Worm (Caenorhabditis elegans) whole organism, L1 larva: ENCODE data around the gene C15H9.5.
A peak's percentile ranks its signal among the peaks of the same experiment; 100 is the strongest.

Experiments used
- F16B12.6 ChIP-seq: fragments of 150-350 bp; optimal IDR thresholded peaks from 2 replicates; lab custom pipeline; 2014; ENCODE audit warnings: missing biosample characterization, missing genetic modification characterization
- aha-1 ChIP-seq: fragments of 150-350 bp; optimal IDR thresholded peaks from 2 replicates; lab custom pipeline; 2014; ENCODE audit warnings: missing biosample characterization, missing genetic modification characterization
- alr-1 ChIP-seq: fragments of 200-800 bp; sonication (Bioruptor generic); optimal IDR thresholded peaks from 2 replicates; lab custom pipeline; 2018; ENCODE audit warnings: borderline replicate concordance, mild to moderate bottlenecking, missing genetic modification characterization, missing compliant biosample characterization
- aly-2 ChIP-seq: fragments of 150-350 bp; optimal IDR thresholded peaks from 2 replicates; lab custom pipeline; 2014; ENCODE audit warnings: missing biosample characterization, missing genetic modification characterization
- blmp-1 ChIP-seq: fragments of 150-350 bp; optimal IDR thresholded peaks from 2 replicates; lab custom pipeline; 2014; ENCODE audit warnings: missing biosample characterization, missing genetic modification characterization
- ceh-63 ChIP-seq: fragments of 200-800 bp; sonication (Bioruptor generic); optimal IDR thresholded peaks from 2 replicates; lab custom pipeline; 2018; ENCODE audit warnings: mild to moderate bottlenecking, missing genetic modification characterization, missing compliant biosample characterization
- ceh-8 ChIP-seq: fragments of 200-800 bp; sonication (Bioruptor generic); optimal IDR thresholded peaks from 2 replicates; lab custom pipeline; 2018; ENCODE audit warnings: mild to moderate bottlenecking, missing genetic modification characterization, moderate library complexity, missing compliant biosample characterization
- ceh-88 ChIP-seq: fragments of 200-800 bp; sonication (Bioruptor generic); IDR thresholded peaks from 2 replicates; pipeline ENCODE4 v1.3.6; 2022; ENCODE audit warnings: missing genetic modification characterization, missing compliant biosample characterization
- ces-1 ChIP-seq: fragments of 150-350 bp; optimal IDR thresholded peaks from 2 replicates; lab custom pipeline; 2014; ENCODE audit warnings: missing biosample characterization, missing genetic modification reagents, missing genetic modification characterization
- efl-3 ChIP-seq: fragments of 200-800 bp; sonication (Bioruptor generic); optimal IDR thresholded peaks from 2 replicates; lab custom pipeline; 2018; ENCODE audit warnings: mild to moderate bottlenecking, missing genetic modification characterization, missing compliant biosample characterization
- egl-13 ChIP-seq: sonication (generic microtip); optimal IDR thresholded peaks from 2 replicates; lab custom pipeline; 2016; ENCODE audit warnings: missing genotype, missing genetic modification reagents, missing genetic modification characterization, missing compliant biosample characterization
- egl-27 ChIP-seq, 2 experiments: fragments of 150-350 bp in 1 of 2; sonication (generic microtip); optimal IDR thresholded peaks; 3 replicates each; lab custom pipeline; 2017 to 2018; ENCODE audit warnings: missing biosample characterization in 2 of 2, missing genetic modification characterization in 2 of 2, missing genetic modification reagents in 2 of 2
- elt-2 ChIP-seq: sonication (generic microtip); optimal IDR thresholded peaks from 2 replicates; lab custom pipeline; 2016; ENCODE audit warnings: missing genetic modification characterization, mild to moderate bottlenecking, inconsistent platforms, missing compliant biosample characterization, missing genetic modification reagents
- elt-3 ChIP-seq, 6 experiments: fragments of 150-350 bp in 1 of 6; sonication (generic microtip); optimal IDR thresholded peaks; 2 replicates each; lab custom pipeline; 2017 to 2018; ENCODE audit warnings: missing biosample characterization in 6 of 6, missing genetic modification characterization in 6 of 6, inconsistent platforms in 1 of 6
- fkh-10 ChIP-seq: sonication (generic microtip); optimal IDR thresholded peaks from 2 replicates; lab custom pipeline; 2017; ENCODE audit warnings: missing biosample characterization, missing genetic modification reagents, missing genetic modification characterization
- fkh-4 ChIP-seq: sonication (generic microtip); optimal IDR thresholded peaks from 2 replicates; lab custom pipeline; 2016; ENCODE audit warnings: missing compliant biosample characterization, missing genetic modification characterization, borderline replicate concordance
- fkh-8 ChIP-seq: sonication (generic microtip); optimal IDR thresholded peaks from 2 replicates; lab custom pipeline; 2016; ENCODE audit warnings: mild to moderate bottlenecking, missing genetic modification characterization, missing compliant biosample characterization
- hlh-4 ChIP-seq: sonication (generic microtip); optimal IDR thresholded peaks from 2 replicates; lab custom pipeline; 2016; ENCODE audit warnings: mild to moderate bottlenecking, missing genetic modification characterization, missing compliant biosample characterization
- isw-1 ChIP-seq: fragments of 200-800 bp; sonication (Bioruptor generic); IDR thresholded peaks from 2 replicates; pipeline ENCODE4 v1.3.6; 2022; ENCODE audit warnings: missing genetic modification characterization, missing compliant biosample characterization
- lin-14 ChIP-seq: fragments of 200-800 bp; sonication (Bioruptor generic); optimal IDR thresholded peaks from 2 replicates; lab custom pipeline; 2018; ENCODE audit warnings: mild to moderate bottlenecking, missing genetic modification characterization, moderate library complexity, missing compliant biosample characterization
- lin-15B ChIP-seq: fragments of 150-350 bp; sonication (generic microtip); optimal IDR thresholded peaks from 3 replicates; lab custom pipeline; 2014; ENCODE audit warnings: missing biosample characterization, missing genetic modification characterization
- lin-35 ChIP-seq, 2 experiments: fragments of 150-350 bp; optimal IDR thresholded peaks; 2 replicates each; lab custom pipeline; 2014; ENCODE audit warnings: missing biosample characterization in 2 of 2, missing genetic modification characterization in 2 of 2, missing genetic modification reagents in 2 of 2
- lin-39 ChIP-seq: fragments of 150-350 bp; optimal IDR thresholded peaks from 2 replicates; lab custom pipeline; 2014; ENCODE audit warnings: missing biosample characterization, missing genetic modification reagents, missing genetic modification characterization
- lir-3 ChIP-seq: sonication (generic microtip); optimal IDR thresholded peaks from 2 replicates; lab custom pipeline; 2016; ENCODE audit warnings: mild to moderate bottlenecking, missing genetic modification characterization, moderate library complexity, missing compliant biosample characterization; ENCODE audit not compliant: poor library complexity
- mdl-1 ChIP-seq, 2 experiments: fragments of 150-350 bp; optimal IDR thresholded peaks; 2 replicates each; lab custom pipeline; 2014 to 2017; ENCODE audit warnings: missing biosample characterization in 2 of 2, missing genetic modification characterization in 2 of 2, inconsistent platforms in 1 of 2
- mef-2 ChIP-seq: fragments of 150-350 bp; optimal IDR thresholded peaks from 2 replicates; lab custom pipeline; 2014; ENCODE audit warnings: missing biosample characterization, missing genetic modification characterization
- nhr-11 ChIP-seq: fragments of 150-350 bp; optimal IDR thresholded peaks from 2 replicates; lab custom pipeline; 2014; ENCODE audit warnings: missing biosample characterization, missing genetic modification characterization
- nhr-20 ChIP-seq: sonication (generic microtip); optimal IDR thresholded peaks from 2 replicates; lab custom pipeline; 2016; ENCODE audit warnings: mild to moderate bottlenecking, missing genetic modification characterization, missing compliant biosample characterization
- nhr-237 ChIP-seq: fragments of 150-350 bp; optimal IDR thresholded peaks from 2 replicates; lab custom pipeline; 2014; ENCODE audit warnings: missing biosample characterization, missing genetic modification characterization
- nhr-28 ChIP-seq: fragments of 150-350 bp; optimal IDR thresholded peaks from 2 replicates; lab custom pipeline; 2014; ENCODE audit warnings: missing biosample characterization, missing genetic modification characterization
- nhr-71 ChIP-seq: sonication (generic microtip); optimal IDR thresholded peaks from 2 replicates; lab custom pipeline; 2016; ENCODE audit warnings: mild to moderate bottlenecking, missing genetic modification characterization, moderate library complexity, missing compliant biosample characterization
- nhr-76 ChIP-seq: sonication (generic microtip); optimal IDR thresholded peaks from 2 replicates; lab custom pipeline; 2017; ENCODE audit warnings: missing biosample characterization, missing genetic modification characterization
- nhr-85 ChIP-seq: sonication (generic microtip); peaks from one replicate; lab custom pipeline; 2016; ENCODE audit warnings: missing genetic modification characterization, inconsistent platforms, missing compliant biosample characterization
- pqm-1 ChIP-seq: sonication (generic microtip); optimal IDR thresholded peaks from 3 replicates; lab custom pipeline; 2017; ENCODE audit warnings: missing biosample characterization, missing genetic modification characterization
- rnt-1 ChIP-seq: sonication (generic microtip); optimal IDR thresholded peaks from 2 replicates; lab custom pipeline; 2016; ENCODE audit warnings: mild to moderate bottlenecking, missing genetic modification characterization, moderate library complexity, missing compliant biosample characterization
- skn-1 ChIP-seq: fragments of 150-350 bp; optimal IDR thresholded peaks from 2 replicates; lab custom pipeline; 2014; ENCODE audit warnings: missing biosample characterization, missing genetic modification characterization
- snpc-4 ChIP-seq: fragments of 150-350 bp; optimal IDR thresholded peaks from 2 replicates; lab custom pipeline; 2014; ENCODE audit warnings: missing biosample characterization, missing genetic modification characterization
- snu-23 ChIP-seq: sonication (generic microtip); optimal IDR thresholded peaks from 2 replicates; lab custom pipeline; 2016; ENCODE audit warnings: missing genetic modification characterization, missing compliant biosample characterization
- sptf-1 ChIP-seq: fragments of 150-350 bp; optimal IDR thresholded peaks from 2 replicates; lab custom pipeline; 2014; ENCODE audit warnings: missing biosample characterization, missing genetic modification characterization
- swsn-7 ChIP-seq: sonication (generic microtip); optimal IDR thresholded peaks from 2 replicates; lab custom pipeline; 2016; ENCODE audit warnings: missing genetic modification characterization, missing compliant biosample characterization
- tbx-2 ChIP-seq: sonication (generic microtip); optimal IDR thresholded peaks from 2 replicates; lab custom pipeline; 2016; ENCODE audit warnings: missing genetic modification characterization, missing compliant biosample characterization
- tlp-1 ChIP-seq: fragments of 150-350 bp; optimal IDR thresholded peaks from 2 replicates; lab custom pipeline; 2014; ENCODE audit warnings: missing biosample characterization, missing genetic modification characterization
- unc-130 ChIP-seq: fragments of 150-350 bp; optimal IDR thresholded peaks from 2 replicates; lab custom pipeline; 2017; ENCODE audit warnings: missing biosample characterization, missing genetic modification characterization, inconsistent platforms
- unc-30 ChIP-seq: sonication (generic microtip); optimal IDR thresholded peaks from 2 replicates; lab custom pipeline; 2017; ENCODE audit warnings: missing biosample characterization, missing genetic modification characterization
- unc-86 ChIP-seq: sonication (generic microtip); optimal IDR thresholded peaks from 2 replicates; lab custom pipeline; 2016; ENCODE audit warnings: missing genetic modification characterization, missing compliant biosample characterization
- zip-4 ChIP-seq: fragments of 200-800 bp; sonication (Bioruptor generic); optimal IDR thresholded peaks from 2 replicates; lab custom pipeline; 2018; ENCODE audit warnings: mild to moderate bottlenecking, missing genetic modification characterization, moderate library complexity, missing compliant biosample characterization

Gene C15H9.5

DNA sequence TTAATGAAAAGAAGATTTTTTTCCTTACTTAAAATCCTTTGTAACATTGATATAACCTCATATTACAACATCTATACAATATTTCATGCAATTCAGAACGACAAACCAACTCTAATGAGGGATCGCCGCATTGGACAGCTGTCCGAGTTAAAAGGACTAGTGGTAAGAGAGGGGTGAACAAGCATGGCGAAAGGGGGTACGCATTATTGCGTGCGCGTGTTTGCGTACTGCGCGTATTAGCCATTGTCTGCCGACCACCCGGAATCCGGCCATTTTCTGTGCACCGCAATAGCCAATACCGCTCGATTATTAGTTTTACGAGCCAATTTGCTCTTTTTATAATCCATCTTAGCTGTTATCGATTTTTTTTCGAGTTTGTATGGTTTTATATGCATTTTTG, 4.5 kb downstream of the C15H9.5 start, which contains the start of gene C15H9.4 (continued):
- TF ChIP-seq rnt-1 (tag; lab: Kevin White, UChicago) = peak; percentile 75
- TF ChIP-seq nhr-71 = peak; percentile 69
- no peak for TF ChIP-seq lir-3 (tag; lab: Kevin White, UChicago)
- no peak for TF ChIP-seq ceh-63
- TF ChIP-seq blmp-1 = no peak
- TF ChIP-seq unc-86 (tag; lab: Kevin White, UChicago) = peak; percentile 18
- TF ChIP-seq elt-3 (tag; optimal IDR thresholded peaks at IDR 0.05; lab: Kevin White, UChicago) = no peak
- no peak for TF ChIP-seq lin-39 (tag; lab: Kevin White, UChicago)
- peak; percentile 78 for TF ChIP-seq lin-14 (GFP tag; lab: Kevin White, UChicago)
- TF ChIP-seq unc-30 (tag; lab: Kevin White, UChicago) = no peak
- no peak for TF ChIP-seq aha-1 (tag; lab: Kevin White, UChicago)
- no peak for TF ChIP-seq nhr-237
- TF ChIP-seq fkh-4 (tag; lab: Kevin White, UChicago) = no peak
- peak; percentile 54 for TF ChIP-seq tbx-2 (tag; lab: Kevin White, UChicago)
- peak; percentile 44 for TF ChIP-seq unc-130 (tag; lab: Kevin White, UChicago)
- TF ChIP-seq ceh-8 (GFP tag; lab: Kevin White, UChicago) = no peak
- TF ChIP-seq tlp-1 (tag; lab: Kevin White, UChicago) = no peak
- no peak for TF ChIP-seq lin-15B (tag; lab: Kevin White, UChicago)
- TF ChIP-seq snu-23 = peak; percentile 67
- no peak for TF ChIP-seq hlh-4 (tag; lab: Kevin White, UChicago)
- TF ChIP-seq fkh-10 = no peak
- peak; percentile 21 for TF ChIP-seq skn-1 (tag; lab: Kevin White, UChicago)
- TF ChIP-seq aly-2 (tag; lab: Kevin White, UChicago) = no peak
- peak; percentile 54 for TF ChIP-seq nhr-85 (tag; lab: Kevin White, UChicago)
- peak in 1 of 2 experiments; percentile 39 for TF ChIP-seq mdl-1 (tag; optimal IDR thresholded peaks at IDR 0.05; lab: Kevin White, UChicago)
- TF ChIP-seq ces-1 = no peak
- no peak for TF ChIP-seq nhr-28 (tag; lab: Kevin White, UChicago)
- no peak for TF ChIP-seq sptf-1
- TF ChIP-seq alr-1 (tag; lab: Kevin White, UChicago) = no peak
- TF ChIP-seq elt-2 (tag; lab: Kevin White, UChicago) = no peak
- peak; percentile 92 for TF ChIP-seq F16B12.6
- no peak for TF ChIP-seq efl-3 (GFP tag; lab: Kevin White, UChicago)
- TF ChIP-seq swsn-7 (tag; lab: Kevin White, UChicago) = peak; percentile 62
- TF ChIP-seq isw-1 (GFP tag; lab: Robert Waterston, UW) = peak; percentile 29; the same call in 1 of the 2 replicates
- TF ChIP-seq nhr-11 (tag; lab: Kevin White, UChicago) = no peak
- no peak for TF ChIP-seq snpc-4 (tag; lab: Kevin White, UChicago)
- no peak for TF ChIP-seq zip-4 (GFP tag; lab: Kevin White, UChicago)
- TF ChIP-seq lin-35 (GFP tag; optimal IDR thresholded peaks at IDR 0.05; lab: Kevin White, UChicago) = peak; percentile 18 to 24
- TF ChIP-seq mef-2 = no peak
- TF ChIP-seq ceh-88 (GFP tag; lab: Robert Waterston, UW) = no peak
- no peak for TF ChIP-seq pqm-1 (tag; lab: Kevin White, UChicago)
- TF ChIP-seq fkh-8 (tag; lab: Kevin White, UChicago) = peak; percentile 44
- TF ChIP-seq egl-13 (tag; lab: Kevin White, UChicago) = peak; percentile 58
- peak; percentile 62 for TF ChIP-seq nhr-20 (tag; lab: Kevin White, UChicago)
- TF ChIP-seq egl-27 (tag; optimal IDR thresholded peaks at IDR 0.05; lab: Kevin White, UChicago) = no peak
- TF ChIP-seq nhr-76 = no peak
- TF ChIP-seq, all 84 proteins: peak for 30
